Worm (Caenorhabditis elegans) whole organism, young adult: ENCODE results near the gene ifet-1.

Source experiments
- B0261.1 ChIP-seq: sonication (generic microtip); optimal IDR thresholded peaks from 2 replicates; lab custom pipeline; 2016; ENCODE audit warnings: mild to moderate bottlenecking, missing genetic modification characterization, moderate library complexity, missing compliant biosample characterization
- B0336.3 ChIP-seq: fragments of 200-800 bp; sonication (Bioruptor generic); IDR thresholded peaks from 2 replicates; pipeline ENCODE4 v1.3.6; 2022; ENCODE audit warnings: missing genetic modification characterization, missing compliant biosample characterization
- C17E4.6 ChIP-seq: fragments of 200-800 bp; sonication (Bioruptor generic); IDR thresholded peaks from 2 replicates; pipeline ENCODE4 v1.3.6; 2022; ENCODE audit warnings: missing genetic modification reagents, missing genetic modification characterization, missing compliant biosample characterization
- Y56A3A.18 ChIP-seq: fragments of 200-800 bp; sonication (Bioruptor generic); IDR thresholded peaks from 2 replicates; pipeline ENCODE4 v1.3.6; 2022; ENCODE audit warnings: missing genetic modification reagents, missing genetic modification characterization, missing compliant biosample characterization
- attf-5 ChIP-seq: fragments of 200-800 bp; sonication (Bioruptor generic); optimal IDR thresholded peaks from 2 replicates; lab custom pipeline; 2018; ENCODE audit warnings: mild to moderate bottlenecking, missing genetic modification characterization, missing compliant biosample characterization
- dpl-1 ChIP-seq: fragments of 150-350 bp; optimal IDR thresholded peaks from 2 replicates; lab custom pipeline; 2014; ENCODE audit warnings: missing biosample characterization, missing genetic modification reagents, missing genetic modification characterization
- hlh-26 ChIP-seq: fragments of 200-800 bp; sonication (Bioruptor generic); conservative IDR thresholded peaks from 2 replicates; pipeline ENCODE4 v1.3.6; 2022; ENCODE audit warnings: missing genetic modification reagents, missing genetic modification characterization, missing compliant biosample characterization
- lag-1 ChIP-seq: fragments of 200-800 bp; sonication (Bioruptor generic); IDR thresholded peaks from 2 replicates; pipeline ENCODE4 v1.3.6; 2022; ENCODE audit warnings: missing genetic modification reagents, missing genetic modification characterization, missing compliant biosample characterization
- madf-10 ChIP-seq: sonication (generic microtip); optimal IDR thresholded peaks from 2 replicates; lab custom pipeline; 2016; ENCODE audit warnings: mild to moderate bottlenecking, missing genetic modification characterization, missing compliant biosample characterization
- madf-8 ChIP-seq: fragments of 200-800 bp; sonication (Bioruptor generic); conservative IDR thresholded peaks from 2 replicates; pipeline ENCODE4 v1.3.6; 2022; ENCODE audit warnings: missing genetic modification reagents, missing genetic modification characterization, missing compliant biosample characterization
- nfya-1 ChIP-seq: sonication (generic microtip); optimal IDR thresholded peaks from 2 replicates; lab custom pipeline; 2017; ENCODE audit warnings: antibody characterized with exemption, missing compliant biosample characterization, missing genetic modification characterization, borderline replicate concordance; ENCODE audit not compliant: insufficient read depth
- pha-4 ChIP-seq: fragments of 150-350 bp; sonication (generic microtip); optimal IDR thresholded peaks from 2 replicates; lab custom pipeline; 2014; ENCODE audit warnings: missing biosample characterization, missing genetic modification reagents, missing genetic modification characterization
- snpc-3.4 ChIP-seq: sonication (generic microtip); optimal IDR thresholded peaks from 2 replicates; lab custom pipeline; 2017; ENCODE audit warnings: missing genetic modification characterization, mild to moderate bottlenecking, missing compliant biosample characterization, antibody characterized with exemption, moderate library complexity, missing genotype, missing genetic modification reagents
- tbp1 ChIP-seq: fragments of 200-800 bp; sonication (Bioruptor generic); optimal IDR thresholded peaks from 2 replicates; lab custom pipeline; 2018; ENCODE audit warnings: mild to moderate bottlenecking, missing genetic modification characterization, missing compliant biosample characterization

- TF ChIP-seq tbp1 (GFP tag; lab: Kevin White, UChicago) (no peak), lag-1 (GFP tag; lab: Robert Waterston, UW) (no peak), B0336.3 (GFP tag; lab: Robert Waterston, UW) (no peak), Y56A3A.18 (GFP tag; lab: Robert Waterston, UW) (no peak), dpl-1 (no peak), C17E4.6 (GFP tag; lab: Robert Waterston, UW) (no peak), attf-5 (GFP tag; lab: Kevin White, UChicago) (no peak), snpc-3.4 (tag; lab: Kevin White, UChicago) (no peak), hlh-26 (no peak), madf-10 (no peak), pha-4 (tag; lab: Kevin White, UChicago) (no peak), madf-8 (GFP tag; lab: Robert Waterston, UW) (no peak), B0261.1 (tag; lab: Kevin White, UChicago) (no peak), nfya-1 (tag; lab: Kevin White, UChicago) (no peak)
These were observed 13.6 kb downstream of the ifet-1 start for ce11 chrIII:4461337-4461736.
